Fruit fly (Drosophila melanogaster): ENCODE data around the gene gammaSnap2.

gammaSnap2 gene

dm6 chr3R:10089171-10089664 lies 32.0 kb downstream of the gammaSnap2 start (continued):
- TF ChIP-seq cg (GFP tag; optimal IDR thresholded peaks at IDR 0.05) (peak; percentile 78), NC2α (GFP tag; optimal IDR thresholded peaks at IDR 0.05) (no peak), CG6683 (GFP tag; optimal IDR thresholded peaks at IDR 0.05) (no peak), Trl (optimal IDR thresholded peaks at IDR 0.05) (peak; percentile 90 to 98), Trl (GFP tag; optimal IDR thresholded peaks at IDR 0.05) (peak; percentile 51), D (optimal IDR thresholded peaks at IDR 0.05) (no peak), D (GFP tag; optimal IDR thresholded peaks at IDR 0.05) (no peak), CG34224 (GFP tag; IDR thresholded peaks at IDR 0.05; ENCODE audit: partially characterized antibody) (peak; percentile 65; the same call in 2 of the 3 replicates), rib (GFP tag; IDR thresholded peaks at IDR 0.05) (no peak), Camta (GFP tag; optimal IDR thresholded peaks at IDR 0.05) (no peak), grau (tag; optimal IDR thresholded peaks at IDR 0.05) (no peak), vvl (GFP tag; IDR thresholded peaks at IDR 0.05) (0 out of 2 replicates have a peak, but pooled peaks have one; percentile 5), CG42726 (GFP tag; IDR thresholded peaks at IDR 0.05; ENCODE audit: partially characterized antibody) (no peak), CG13296 (GFP tag; optimal IDR thresholded peaks at IDR 0.05) (no peak), pan (optimal IDR thresholded peaks at IDR 0.05) (no peak), pan (GFP tag; optimal IDR thresholded peaks at IDR 0.05 in 1 of 2, IDR thresholded peaks at IDR 0.05 in 1 of 2) (no peak), BEAF-32 (GFP tag; optimal IDR thresholded peaks at IDR 0.05) (no peak), Oli (tag; optimal IDR thresholded peaks at IDR 0.05) (no peak), Aef1 (GFP tag; IDR thresholded peaks at IDR 0.05) (no peak), Opbp (GFP tag; IDR thresholded peaks at IDR 0.05; ENCODE audit: partially characterized antibody) (0 out of 3 replicates have a peak, but pooled peaks have one; percentile 18), CG13287 (GFP tag; IDR thresholded peaks at IDR 0.05; ENCODE audit: partially characterized antibody) (peak; percentile 71), ap (GFP tag; IDR thresholded peaks at IDR 0.05) (no peak), CG17361 (GFP tag; IDR thresholded peaks at IDR 0.05) (no peak), lilli (GFP tag; optimal IDR thresholded peaks at IDR 0.05) (no peak), tll (GFP tag; optimal IDR thresholded peaks at IDR 0.05) (no peak), scrt (GFP tag; optimal IDR thresholded peaks at IDR 0.05) (peak; percentile 70), lola (GFP tag; optimal IDR thresholded peaks at IDR 0.05) (no peak), CG13894 (tag; optimal IDR thresholded peaks at IDR 0.05) (no peak), Nf-YB (GFP tag; optimal IDR thresholded peaks at IDR 0.05) (no peak), dmrt11E (tag; optimal IDR thresholded peaks at IDR 0.05) (no peak), CG7928 (GFP tag; optimal IDR thresholded peaks at IDR 0.05) (no peak), D19B (GFP tag; optimal IDR thresholded peaks at IDR 0.05) (no peak), Dad (GFP tag; optimal IDR thresholded peaks at IDR 0.05) (no peak), HmgD (GFP tag; optimal IDR thresholded peaks at IDR 0.05) (no peak), Dref (GFP tag; IDR thresholded peaks at IDR 0.05) (no peak), Gug (GFP tag; IDR thresholded peaks at IDR 0.05) (no peak), CG18764 (GFP tag; optimal IDR thresholded peaks at IDR 0.05) (no peak), sim (GFP tag; IDR thresholded peaks at IDR 0.05) (no peak), Hr51 (GFP tag; optimal IDR thresholded peaks at IDR 0.05) (peak in 1 of 2 experiments; percentile 40), Rx (GFP tag; IDR thresholded peaks at IDR 0.05) (no peak), Hmr (GFP tag; optimal IDR thresholded peaks at IDR 0.05) (no peak), CG10979 (tag; optimal IDR thresholded peaks at IDR 0.05) (no peak), Hr39 (optimal IDR thresholded peaks at IDR 0.05) (no peak), NFAT (GFP tag; IDR thresholded peaks at IDR 0.05) (no peak), twi (tag; optimal IDR thresholded peaks at IDR 0.05) (no peak), ewg (GFP tag; optimal IDR thresholded peaks at IDR 0.05) (peak; percentile 68), CG11723 (GFP tag; optimal IDR thresholded peaks at IDR 0.05) (no peak), Dbx (GFP tag; IDR thresholded peaks at IDR 0.05) (no peak), CG3847 (GFP tag; IDR thresholded peaks at IDR 0.05) (no peak), CG10321 (GFP tag; IDR thresholded peaks at IDR 0.05) (peak; percentile 86), CG3995 (GFP tag; optimal IDR thresholded peaks at IDR 0.05) (no peak)

All from whole organism, embryonic.